Fruit fly (Drosophila melanogaster): ENCODE measurements around the gene CG9072.

CG9072 gene

DNA sequence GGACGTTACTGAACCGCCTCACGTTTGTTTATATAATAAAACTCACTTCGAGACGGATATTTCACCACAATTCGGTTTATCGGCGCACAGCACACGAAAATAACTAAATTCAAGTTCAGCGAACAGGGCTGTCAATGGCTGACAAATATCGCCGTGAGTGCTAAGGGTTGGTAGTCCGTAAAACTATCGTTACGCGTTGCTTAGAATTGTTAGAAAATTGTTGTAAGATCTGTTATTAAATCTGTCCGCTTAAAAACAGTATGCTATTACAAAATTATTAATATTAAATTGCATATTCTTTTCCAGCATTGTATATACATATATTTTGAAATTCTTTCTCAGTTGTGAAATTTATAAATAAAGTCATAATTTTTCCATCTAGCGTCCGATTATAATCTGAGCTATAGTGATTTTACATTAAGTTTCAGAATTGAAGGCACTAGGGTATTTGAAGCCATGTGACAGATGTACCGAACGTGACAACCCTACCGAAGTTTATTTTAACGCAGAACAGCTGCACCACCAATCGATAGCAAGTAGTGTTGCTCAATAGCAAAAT is 11.2 kb downstream of the CG9072 start, which contains the start of gene Cox17 (continued):
- TF ChIP-seq Neu2 (GFP tag; optimal IDR thresholded peaks at IDR 0.05; ENCODE audit: borderline replicate concordance) = no peak
- TF ChIP-seq CG15514 (GFP tag; optimal IDR thresholded peaks at IDR 0.05) = peak; percentile 71
- peak; percentile 78 for TF ChIP-seq vnd (GFP tag; IDR thresholded peaks at IDR 0.05; ENCODE audit: partially characterized antibody)
- no peak for TF ChIP-seq zf30C (GFP tag; optimal IDR thresholded peaks at IDR 0.05)
- no peak for TF ChIP-seq eyg (GFP tag; optimal IDR thresholded peaks at IDR 0.05)
- TF ChIP-seq tll (GFP tag; optimal IDR thresholded peaks at IDR 0.05) = peak in 1 of 2 experiments; percentile 51
- peak; percentile 56; the same call in 2 of the 3 replicates for TF ChIP-seq Opbp (GFP tag; IDR thresholded peaks at IDR 0.05; ENCODE audit: partially characterized antibody)
- TF ChIP-seq knrl (GFP tag; IDR thresholded peaks at IDR 0.05; ENCODE audit: partially characterized antibody) = peak; percentile 78; the same call in 2 of the 3 replicates
- TF ChIP-seq gfzf (GFP tag; optimal IDR thresholded peaks at IDR 0.05) = no peak
- peak; percentile 8 for TF ChIP-seq CG10462 (GFP tag; optimal IDR thresholded peaks at IDR 0.05)
- TF ChIP-seq dm (GFP tag; optimal IDR thresholded peaks at IDR 0.05) = peak; percentile 76
- TF ChIP-seq CG15479 (GFP tag; optimal IDR thresholded peaks at IDR 0.05) = peak; percentile 29
- TF ChIP-seq CG12236 (GFP tag; optimal IDR thresholded peaks at IDR 0.05) = peak; percentile 13
- peak; percentile 68 for TF ChIP-seq CG3407 (GFP tag; optimal IDR thresholded peaks at IDR 0.05)
- TF ChIP-seq CG6854 (GFP tag; optimal IDR thresholded peaks at IDR 0.05) = peak; percentile 46
- peak; percentile 46 for TF ChIP-seq pzg (GFP tag; optimal IDR thresholded peaks at IDR 0.05)
- TF ChIP-seq CG8388 (GFP tag; optimal IDR thresholded peaks at IDR 0.05) = peak; percentile 77
- TF ChIP-seq Side (GFP tag; optimal IDR thresholded peaks at IDR 0.05) = peak; percentile 48
- peak; percentile 75 for TF ChIP-seq Doc3 (GFP tag; IDR thresholded peaks at IDR 0.05; ENCODE audit: partially characterized antibody)
- TF ChIP-seq CG30403 (GFP tag; optimal IDR thresholded peaks at IDR 0.05) = peak; percentile 93
- peak; percentile 57 for TF ChIP-seq ro (GFP tag; IDR thresholded peaks at IDR 0.05)
- peak; percentile 82 for TF ChIP-seq CG13894 (tag; optimal IDR thresholded peaks at IDR 0.05)
- TF ChIP-seq gt (GFP tag; IDR thresholded peaks at IDR 0.05) = no peak; the same call in 1 of the 2 replicates
- TF ChIP-seq chinmo (GFP tag; IDR thresholded peaks at IDR 0.05; ENCODE audit: partially characterized antibody) = 0 out of 4 replicates have a peak, but pooled peaks have one; percentile 67
- peak; percentile 89 for TF ChIP-seq CG2678 (tag; optimal IDR thresholded peaks at IDR 0.05)
- peak; percentile 76 for TF ChIP-seq CG33557 (GFP tag; optimal IDR thresholded peaks at IDR 0.05)
- TF ChIP-seq CG10979 (tag; optimal IDR thresholded peaks at IDR 0.05) = peak; percentile 79
- peak; percentile 72 for TF ChIP-seq Mad (GFP tag; optimal IDR thresholded peaks at IDR 0.05)
- peak; percentile 19 for TF ChIP-seq oc (tag; optimal IDR thresholded peaks at IDR 0.05)
- TF ChIP-seq h (optimal IDR thresholded peaks at IDR 0.05) = no peak
- peak in 1 of 2 experiments; percentile 51 for TF ChIP-seq Eip74EF (GFP tag; optimal IDR thresholded peaks at IDR 0.05)
- TF ChIP-seq chif (GFP tag; optimal IDR thresholded peaks at IDR 0.05) = peak; percentile 27 to 78
- peak; percentile 71 for TF ChIP-seq org-1 (GFP tag; optimal IDR thresholded peaks at IDR 0.05)
- TF ChIP-seq jigr1 (GFP tag; IDR thresholded peaks at IDR 0.05) = peak; percentile 68; the same call in 1 of the 3 replicates
- TF ChIP-seq MTF-1 (GFP tag; optimal IDR thresholded peaks at IDR 0.05; ENCODE audit: borderline replicate concordance) = no peak
- peak; percentile 78 for TF ChIP-seq Hand (GFP tag; optimal IDR thresholded peaks at IDR 0.05)
- TF ChIP-seq zfh2 (GFP tag; optimal IDR thresholded peaks at IDR 0.05) = peak; percentile 86
- peak; percentile 37 to 60 for TF ChIP-seq bsh (GFP tag; optimal IDR thresholded peaks at IDR 0.05)
- TF ChIP-seq CG9817 (tag; optimal IDR thresholded peaks at IDR 0.05) = peak; percentile 83
- TF ChIP-seq trem (tag; optimal IDR thresholded peaks at IDR 0.05) = peak; percentile 89
- TF ChIP-seq sens (GFP tag) = peak; percentile 95
- TF ChIP-seq run (tag; optimal IDR thresholded peaks at IDR 0.05) = peak; percentile 55
- TF ChIP-seq lilli (GFP tag; optimal IDR thresholded peaks at IDR 0.05) = peak; percentile 85
- TF ChIP-seq sna (GFP tag; IDR thresholded peaks at IDR 0.05; ENCODE audit: partially characterized antibody) = peak; percentile 75
- peak; percentile 40; the same call in 1 of the 2 replicates for TF ChIP-seq ttk (GFP tag; IDR thresholded peaks at IDR 0.05)
- TF ChIP-seq ato (GFP tag; IDR thresholded peaks at IDR 0.05; ENCODE audit: partially characterized antibody) = no peak
- TF ChIP-seq CG2712 (tag; optimal IDR thresholded peaks at IDR 0.05) = peak; percentile 84

Measured in whole organism, embryonic.